Worm (Caenorhabditis elegans) whole organism, young adult: ENCODE measurements around the gene Y41D4B.24.

Experiments used
- B0019.2 ChIP-seq: fragments of 200-800 bp; sonication (Bioruptor generic); conservative IDR thresholded peaks from 2 replicates; pipeline ENCODE4 v1.3.6; 2022; ENCODE audit warnings: missing genetic modification reagents, missing genetic modification characterization, missing compliant biosample characterization
- B0035.1 ChIP-seq: sonication (generic microtip); optimal IDR thresholded peaks from 2 replicates; lab custom pipeline; 2016; ENCODE audit warnings: missing genetic modification characterization, mild to moderate bottlenecking, missing compliant biosample characterization, missing genotype, missing genetic modification reagents
- B0261.1 ChIP-seq: sonication (generic microtip); optimal IDR thresholded peaks from 2 replicates; lab custom pipeline; 2016; ENCODE audit warnings: mild to moderate bottlenecking, missing genetic modification characterization, moderate library complexity, missing compliant biosample characterization
- B0336.3 ChIP-seq: fragments of 200-800 bp; sonication (Bioruptor generic); IDR thresholded peaks from 2 replicates; pipeline ENCODE4 v1.3.6; 2022; ENCODE audit warnings: missing genetic modification characterization, missing compliant biosample characterization
- F33H1.4 ChIP-seq: fragments of 200-800 bp; sonication (Bioruptor generic); IDR thresholded peaks from 2 replicates; pipeline ENCODE4 v1.3.6; 2022; ENCODE audit warnings: missing genetic modification reagents, missing genetic modification characterization, missing compliant biosample characterization
- F39B2.1 ChIP-seq: fragments of 200-800 bp; sonication (Bioruptor generic); IDR thresholded peaks from 2 replicates; pipeline ENCODE4 v1.3.6; 2022; ENCODE audit warnings: missing genetic modification reagents, missing genetic modification characterization, missing compliant biosample characterization
- F49E8.2 ChIP-seq: sonication (generic microtip); optimal IDR thresholded peaks from 3 replicates; lab custom pipeline; 2017; ENCODE audit warnings: missing genetic modification characterization, mild to moderate bottlenecking, missing compliant biosample characterization, antibody characterized with exemption, moderate library complexity; ENCODE audit not compliant: insufficient read depth
- F55B11.4 ChIP-seq: sonication (generic microtip); optimal IDR thresholded peaks from 2 replicates; lab custom pipeline; 2016; ENCODE audit warnings: missing compliant biosample characterization, missing genetic modification characterization, borderline replicate concordance; ENCODE audit not compliant: insufficient read depth
- K11D2.4 ChIP-seq: fragments of 200-800 bp; sonication (Bioruptor generic); IDR thresholded peaks from 2 replicates; pipeline ENCODE4 v1.3.6; 2022; ENCODE audit warnings: missing genetic modification reagents, missing genetic modification characterization, missing compliant biosample characterization
- Y56A3A.18 ChIP-seq: fragments of 200-800 bp; sonication (Bioruptor generic); IDR thresholded peaks from 2 replicates; pipeline ENCODE4 v1.3.6; 2022; ENCODE audit warnings: missing genetic modification reagents, missing genetic modification characterization, missing compliant biosample characterization
- Y79H2A.3 ChIP-seq: fragments of 200-800 bp; sonication (Bioruptor generic); conservative IDR thresholded peaks from 2 replicates; pipeline ENCODE4 v1.3.6; 2022; ENCODE audit warnings: missing genetic modification reagents, missing genetic modification characterization, missing compliant biosample characterization
- athp-1 ChIP-seq: sonication (generic microtip); optimal IDR thresholded peaks from 2 replicates; lab custom pipeline; 2017; ENCODE audit warnings: mild to moderate bottlenecking, missing genetic modification characterization, missing compliant biosample characterization
- attf-5 ChIP-seq: fragments of 200-800 bp; sonication (Bioruptor generic); optimal IDR thresholded peaks from 2 replicates; lab custom pipeline; 2018; ENCODE audit warnings: mild to moderate bottlenecking, missing genetic modification characterization, missing compliant biosample characterization
- bed-1 ChIP-seq: fragments of 200-800 bp; sonication (Bioruptor generic); IDR thresholded peaks from 2 replicates; pipeline ENCODE4 v1.3.6; 2022; ENCODE audit warnings: missing genetic modification reagents, missing genetic modification characterization, missing compliant biosample characterization
- cebp-1 ChIP-seq, 2 experiments: fragments of 200-800 bp in 1 of 2; sonication (Bioruptor generic) in 1 of 2; sonication (generic microtip) in 1 of 2; IDR thresholded peaks in 1 of 2; optimal IDR thresholded peaks in 1 of 2; 2 replicates each; pipeline versions ENCODE4 v1.3.6 to Lab custom; 2017 to 2022; ENCODE audit warnings: missing compliant biosample characterization in 2 of 2, missing genetic modification characterization in 2 of 2, mild to moderate bottlenecking in 1 of 2, missing genetic modification reagents in 1 of 2, moderate library complexity in 1 of 2
- cebp-2 ChIP-seq: fragments of 200-800 bp; sonication (Bioruptor generic); IDR thresholded peaks from 2 replicates; pipeline ENCODE4 v1.3.6; 2022; ENCODE audit warnings: missing genetic modification characterization, missing compliant biosample characterization
- ceh-40 ChIP-seq: fragments of 200-800 bp; sonication (Bioruptor generic); IDR thresholded peaks from 2 replicates; pipeline ENCODE4 v1.3.6; 2022; ENCODE audit warnings: missing genetic modification characterization, missing compliant biosample characterization
- ekl-4 ChIP-seq: fragments of 200-800 bp; sonication (Bioruptor generic); IDR thresholded peaks from 2 replicates; pipeline ENCODE4 v1.3.6; 2022; ENCODE audit warnings: missing genetic modification reagents, missing genetic modification characterization, missing compliant biosample characterization
- hmg-20 ChIP-seq: fragments of 200-800 bp; sonication (Bioruptor generic); IDR thresholded peaks from 2 replicates; pipeline ENCODE4 v1.3.6; 2022; ENCODE audit warnings: missing genetic modification reagents, missing genetic modification characterization, missing compliant biosample characterization
- hrde-1 ChIP-seq: sonication (generic microtip); optimal IDR thresholded peaks from 2 replicates; lab custom pipeline; 2016; ENCODE audit warnings: missing genetic modification characterization, mild to moderate bottlenecking, missing compliant biosample characterization, moderate library complexity, missing genotype, missing genetic modification reagents, borderline replicate concordance
- let-607 ChIP-seq, 2 experiments: fragments of 200-800 bp in 1 of 2; sonication (Bioruptor generic) in 1 of 2; sonication (generic microtip) in 1 of 2; optimal IDR thresholded peaks; 2 replicates each; lab custom pipeline; 2016 to 2018; ENCODE audit warnings: mild to moderate bottlenecking in 2 of 2, missing compliant biosample characterization in 2 of 2, missing genetic modification characterization in 2 of 2, moderate library complexity in 2 of 2, missing genotype in 1 of 2
- lin-26 ChIP-seq: fragments of 200-800 bp; sonication (Bioruptor generic); IDR thresholded peaks from 2 replicates; pipeline ENCODE4 v1.3.6; 2022; ENCODE audit warnings: missing genetic modification reagents, missing genetic modification characterization, missing compliant biosample characterization
- lin-35 ChIP-seq, 3 experiments: fragments of 150-350 bp in 2 of 3; sonication (generic microtip) in 1 of 3; optimal IDR thresholded peaks; 2 replicates each; lab custom pipeline; 2014 to 2018; ENCODE audit warnings: missing biosample characterization in 3 of 3, missing genetic modification characterization in 3 of 3, missing genetic modification reagents in 3 of 3
- lin-40 ChIP-seq: sonication (generic microtip); optimal IDR thresholded peaks from 2 replicates; lab custom pipeline; 2016; ENCODE audit warnings: missing genetic modification characterization, mild to moderate bottlenecking, missing compliant biosample characterization, missing genotype, missing genetic modification reagents
- lir-1 ChIP-seq: fragments of 200-800 bp; sonication (Bioruptor generic); conservative IDR thresholded peaks from 2 replicates; pipeline ENCODE4 v1.3.6; 2022; ENCODE audit warnings: missing genetic modification reagents, missing genetic modification characterization, missing compliant biosample characterization
- madf-6 ChIP-seq: fragments of 200-800 bp; sonication (Bioruptor generic); IDR thresholded peaks from 2 replicates; pipeline ENCODE4 v1.3.6; 2022; ENCODE audit warnings: missing genetic modification reagents, missing genetic modification characterization, missing compliant biosample characterization
- nfya-1 ChIP-seq: sonication (generic microtip); optimal IDR thresholded peaks from 2 replicates; lab custom pipeline; 2017; ENCODE audit warnings: antibody characterized with exemption, missing compliant biosample characterization, missing genetic modification characterization, borderline replicate concordance; ENCODE audit not compliant: insufficient read depth
- snpc-3.4 ChIP-seq: sonication (generic microtip); optimal IDR thresholded peaks from 2 replicates; lab custom pipeline; 2017; ENCODE audit warnings: missing genetic modification characterization, mild to moderate bottlenecking, missing compliant biosample characterization, antibody characterized with exemption, moderate library complexity, missing genotype, missing genetic modification reagents
- tlf-1 ChIP-seq: fragments of 200-800 bp; sonication (Bioruptor generic); optimal IDR thresholded peaks from 2 replicates; lab custom pipeline; 2018; ENCODE audit warnings: mild to moderate bottlenecking, missing genetic modification characterization, missing compliant biosample characterization
- unc-130 ChIP-seq: sonication (generic microtip); optimal IDR thresholded peaks from 2 replicates; lab custom pipeline; 2016; ENCODE audit warnings: missing genetic modification reagents, missing genetic modification characterization, missing compliant biosample characterization
- unc-62 ChIP-seq: fragments of 150-350 bp; optimal IDR thresholded peaks from 2 replicates; lab custom pipeline; 2014; ENCODE audit warnings: missing biosample characterization, missing genetic modification reagents, missing genetic modification characterization
- zfh-2 ChIP-seq: fragments of 200-800 bp; sonication (Bioruptor generic); conservative IDR thresholded peaks from 2 replicates; pipeline ENCODE4 v1.3.6; 2022; ENCODE audit warnings: missing genetic modification reagents, missing genetic modification characterization, missing compliant biosample characterization
- ztf-18 ChIP-seq: sonication (generic microtip); optimal IDR thresholded peaks from 2 replicates; lab custom pipeline; 2016; ENCODE audit warnings: missing genotype, mild to moderate bottlenecking, missing genetic modification characterization, missing compliant biosample characterization
- ztf-22 ChIP-seq: fragments of 200-800 bp; sonication (Bioruptor generic); optimal IDR thresholded peaks from 2 replicates; lab custom pipeline; 2018; ENCODE audit warnings: mild to moderate bottlenecking, missing genetic modification characterization, moderate library complexity, missing compliant biosample characterization
- ztf-26 ChIP-seq: sonication (generic microtip); optimal IDR thresholded peaks from 2 replicates; lab custom pipeline; 2017; ENCODE audit warnings: missing genetic modification characterization, missing compliant biosample characterization
- ztf-3 ChIP-seq: fragments of 200-800 bp; sonication (Bioruptor generic); optimal IDR thresholded peaks from 2 replicates; lab custom pipeline; 2018; ENCODE audit warnings: mild to moderate bottlenecking, missing genetic modification characterization, missing compliant biosample characterization

Y41D4B.24 gene

ce11 chrIV:1725888-1726287 lies 43.9 kb upstream of the Y41D4B.24 start, which contains the start of gene K08D12.8:
K08D12.8 (plus strand) TSS chrIV:1726188.
- no peak for TF ChIP-seq B0035.1 (tag; lab: Kevin White, UChicago)
- no peak for TF ChIP-seq F39B2.1
- TF ChIP-seq zfh-2 (GFP tag; lab: Robert Waterston, UW) = no peak
- no peak for TF ChIP-seq ekl-4 (GFP tag; lab: Robert Waterston, UW)
- no peak for TF ChIP-seq cebp-2 (GFP tag; lab: Robert Waterston, UW)
- no peak for TF ChIP-seq lin-35 (GFP tag; optimal IDR thresholded peaks at IDR 0.05; lab: Kevin White, UChicago)
- no peak for TF ChIP-seq B0336.3 (GFP tag; lab: Robert Waterston, UW)

- TF ChIP-seq hrde-1 (tag; lab: Kevin White, UChicago) = no peak
- TF ChIP-seq ztf-26 (tag; lab: Kevin White, UChicago) = no peak
- no peak for TF ChIP-seq F55B11.4 (tag; lab: Kevin White, UChicago)
- no peak for TF ChIP-seq ztf-18 (tag; lab: Kevin White, UChicago)
- no peak for TF ChIP-seq snpc-3.4 (tag; lab: Kevin White, UChicago)
- TF ChIP-seq madf-6 (GFP tag; lab: Robert Waterston, UW) = no peak
- TF ChIP-seq Y79H2A.3 (GFP tag; lab: Robert Waterston, UW) = no peak
- TF ChIP-seq cebp-1 (GFP tag; IDR thresholded peaks at IDR 0.05; lab: Robert Waterston, UW) = no peak
- TF ChIP-seq cebp-1 (tag; optimal IDR thresholded peaks at IDR 0.05; lab: Kevin White, UChicago) = no peak
Measured at ce11 chrIV:1724283-1724682, 42.3 kb upstream of the Y41D4B.24 start, which contains the start of gene epic-3. epic-3 (minus strand) TSS chrIV:1724383.

ce11 chrIV:1722953-1723352 lies 41.0 kb upstream of the Y41D4B.24 start:
- TF ChIP-seq ceh-40 = no peak
- no peak for TF ChIP-seq hmg-20 (GFP tag; lab: Robert Waterston, UW)
- no peak for TF ChIP-seq attf-5 (GFP tag; lab: Kevin White, UChicago)
- no peak for TF ChIP-seq B0261.1 (tag; lab: Kevin White, UChicago)
- TF ChIP-seq B0019.2 (GFP tag; lab: Robert Waterston, UW) = no peak
- TF ChIP-seq athp-1 (tag; lab: Kevin White, UChicago) = no peak
- no peak for TF ChIP-seq F33H1.4
- TF ChIP-seq lin-26 (GFP tag; lab: Robert Waterston, UW) = peak; percentile 10
- peak; percentile 25; the same call in 1 of the 2 replicates for TF ChIP-seq K11D2.4
- peak; percentile 31 for TF ChIP-seq ztf-26 (tag; lab: Kevin White, UChicago)
- TF ChIP-seq tlf-1 (GFP tag; lab: Kevin White, UChicago) = no peak
- no peak for TF ChIP-seq ztf-22 (GFP tag; lab: Kevin White, UChicago)
- TF ChIP-seq unc-62 = no peak
- TF ChIP-seq ztf-3 (GFP tag; lab: Kevin White, UChicago) = no peak
- TF ChIP-seq B0035.1 (tag; lab: Kevin White, UChicago) = no peak
- peak; percentile 18 for TF ChIP-seq lin-40 (tag; lab: Kevin White, UChicago)
- no peak for TF ChIP-seq unc-130 (GFP tag; lab: Kevin White, UChicago)
- TF ChIP-seq lir-1 (GFP tag; lab: Robert Waterston, UW) = no peak
- TF ChIP-seq bed-1 (GFP tag; lab: Robert Waterston, UW) = no peak
- TF ChIP-seq Y56A3A.18 (GFP tag; lab: Robert Waterston, UW) = no peak
- no peak for TF ChIP-seq let-607 (tag; optimal IDR thresholded peaks at IDR 0.05; lab: Kevin White, UChicago)
- no peak for TF ChIP-seq Y79H2A.3 (GFP tag; lab: Robert Waterston, UW)
- no peak for TF ChIP-seq F49E8.2
- TF ChIP-seq nfya-1 (tag; lab: Kevin White, UChicago) = no peak
- TF ChIP-seq, all 124 proteins: peak for 4
